Fruit fly (Drosophila melanogaster) whole organism, adult: Measurements from ENCODE around the gene CG15767.

ENCODE experiments used
- CG11617 ChIP-seq: fragments of 200-800 bp; sonication (Bioruptor generic); optimal IDR thresholded peaks from 2 replicates; lab custom pipeline; 2017; ENCODE audit warnings: mild to moderate bottlenecking, missing biosample characterization, missing genetic modification reagents, missing genetic modification characterization
- CG12768 ChIP-seq: fragments of 200-800 bp; sonication (Bioruptor generic); optimal IDR thresholded peaks from 2 replicates; lab custom pipeline; 2017; ENCODE audit warnings: missing biosample characterization, missing genetic modification characterization, mild to moderate bottlenecking, moderate library complexity, missing genetic modification reagents
- CG14711 ChIP-seq: fragments of 200-800 bp; sonication (Bioruptor generic); optimal IDR thresholded peaks from 2 replicates; lab custom pipeline; 2018; ENCODE audit warnings: missing biosample characterization, mild to moderate bottlenecking, missing genetic modification characterization, moderate library complexity
- CG1620 ChIP-seq: fragments of 200-800 bp; sonication (Bioruptor generic); optimal IDR thresholded peaks from 2 replicates; lab custom pipeline; 2016; ENCODE audit warnings: missing biosample characterization, missing genetic modification characterization
- CG33017 ChIP-seq: fragments of 200-800 bp; sonication (Bioruptor generic); optimal IDR thresholded peaks from 2 replicates; lab custom pipeline; 2018; ENCODE audit warnings: missing biosample characterization, mild to moderate bottlenecking, missing genetic modification characterization, moderate library complexity
- CG5204 ChIP-seq: fragments of 200-800 bp; sonication (Bioruptor generic); optimal IDR thresholded peaks from 2 replicates; lab custom pipeline; 2016; ENCODE audit warnings: missing biosample characterization, missing genetic modification characterization
- CG7045 ChIP-seq: fragments of 200-800 bp; sonication (Bioruptor generic); optimal IDR thresholded peaks from 2 replicates; lab custom pipeline; 2017; ENCODE audit warnings: missing biosample characterization, mild to moderate bottlenecking, missing genetic modification characterization
- CG7101 ChIP-seq: fragments of 200-800 bp; sonication (Bioruptor generic); optimal IDR thresholded peaks from 2 replicates; lab custom pipeline; 2018; ENCODE audit warnings: missing biosample characterization, mild to moderate bottlenecking, missing genetic modification characterization, moderate library complexity
- Clk ChIP-seq: fragments of 200-800 bp; sonication (Bioruptor generic); optimal IDR thresholded peaks from 2 replicates; lab custom pipeline; 2017; ENCODE audit warnings: missing biosample characterization, missing genetic modification characterization
- Crg-1 ChIP-seq: fragments of 200-800 bp; sonication (Bioruptor generic); optimal IDR thresholded peaks from 2 replicates; lab custom pipeline; 2016; ENCODE audit warnings: missing biosample characterization, missing genetic modification characterization
- Hr96 ChIP-seq: fragments of 200-800 bp; sonication (Bioruptor generic); optimal IDR thresholded peaks from 2 replicates; lab custom pipeline; 2016; ENCODE audit warnings: missing biosample characterization, missing genetic modification characterization
- Mnt ChIP-seq: fragments of 200-800 bp; sonication (Bioruptor generic); optimal IDR thresholded peaks from 2 replicates; lab custom pipeline; 2016; ENCODE audit warnings: missing biosample characterization, mild to moderate bottlenecking, missing genetic modification characterization
- cic ChIP-seq: fragments of 200-800 bp; sonication (Bioruptor generic); optimal IDR thresholded peaks from 2 replicates; lab custom pipeline; 2017; ENCODE audit warnings: missing biosample characterization, mild to moderate bottlenecking, missing genetic modification characterization, moderate library complexity
- cnc ChIP-seq, 2 experiments: fragments of >200 bp; optimal IDR thresholded peaks; 2 replicates each; lab custom pipeline; 2017
- kay ChIP-seq: fragments of 200-800 bp; sonication (Bioruptor generic); peaks from one replicate; lab custom pipeline; 2016; ENCODE audit warnings: missing biosample characterization, missing genetic modification characterization, borderline replicate concordance
- ovo ChIP-seq: fragments of 200-800 bp; sonication (Bioruptor generic); optimal IDR thresholded peaks from 2 replicates; lab custom pipeline; 2016; ENCODE audit warnings: missing biosample characterization, missing genetic modification characterization
- pad ChIP-seq: fragments of 200-800 bp; sonication (Bioruptor generic); optimal IDR thresholded peaks from 3 replicates; lab custom pipeline; 2017; ENCODE audit warnings: missing biosample characterization, missing genetic modification characterization, mild to moderate bottlenecking, moderate library complexity, missing genetic modification reagents
- tj ChIP-seq: fragments of 200-800 bp; sonication (Bioruptor generic); optimal IDR thresholded peaks from 3 replicates; lab custom pipeline; 2017; ENCODE audit warnings: missing biosample characterization, mild to moderate bottlenecking, missing genetic modification characterization, moderate library complexity
- toe ChIP-seq: fragments of 200-800 bp; sonication (Bioruptor generic); optimal IDR thresholded peaks from 2 replicates; lab custom pipeline; 2016; ENCODE audit warnings: missing biosample characterization, missing genetic modification characterization

Gene CG15767

DNA sequence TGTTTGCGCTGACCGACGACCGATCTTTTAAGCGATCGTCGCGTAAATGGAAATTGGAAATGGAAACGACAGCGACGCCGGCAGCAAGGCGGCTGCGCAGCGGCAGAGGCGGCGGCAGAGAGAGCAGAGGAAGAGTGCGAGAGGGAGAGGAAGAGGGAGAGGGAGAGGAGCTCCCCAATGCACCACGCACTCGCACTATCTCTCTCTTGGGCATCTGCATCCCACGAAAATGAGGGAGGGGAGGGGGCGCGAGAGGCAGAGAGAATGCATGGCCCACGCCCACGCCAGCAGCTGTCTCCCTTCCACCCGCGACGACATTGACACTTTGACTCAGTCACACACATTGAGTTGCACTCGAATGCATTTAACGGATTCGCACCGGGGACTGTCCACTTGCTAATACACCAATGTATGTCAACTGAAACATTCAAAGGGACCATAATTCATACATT, 18.5 kb upstream of the CG15767 start, which contains the start of gene CG3097:
TSS of gene CG3097 (minus strand) at position 51 of the 452 bp plus-strand sequence.
- TF ChIP-seq pad (GFP tag; lab: Kevin White, UChicago) (peak; percentile 81), tj (GFP tag; lab: Kevin White, UChicago) (no peak)

DNA sequence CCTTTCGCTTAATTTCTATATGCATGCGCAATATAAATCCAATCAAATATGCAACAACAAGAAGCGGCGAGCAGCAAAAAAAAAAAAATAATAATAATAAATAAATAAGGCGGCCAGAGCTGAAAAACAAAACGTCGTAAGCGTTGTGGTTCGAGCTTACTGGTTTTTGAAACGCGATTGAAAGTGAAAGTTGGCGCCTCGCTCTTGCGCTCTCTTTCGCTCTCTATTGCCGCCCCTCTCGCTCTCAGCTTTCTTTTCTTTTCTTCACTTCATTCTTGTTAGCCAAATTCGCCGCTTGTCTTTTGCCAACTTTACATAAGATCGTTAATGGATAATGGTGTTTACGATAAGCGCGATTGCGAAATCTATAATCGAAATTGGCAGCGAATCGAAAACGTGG, 16.9 kb upstream of the CG15767 start:
- TF ChIP-seq Crg-1 (GFP tag; lab: Kevin White, UChicago) (no peak), pad (GFP tag; lab: Kevin White, UChicago) (no peak), cnc (optimal IDR thresholded peaks at IDR 0.05; lab: Kevin White, UChicago) (no peak), CG14711 (tag; lab: Kevin White, UChicago) (no peak), CG5204 (GFP tag; lab: Kevin White, UChicago) (no peak), CG7045 (GFP tag; lab: Kevin White, UChicago) (no peak), kay (GFP tag; lab: Kevin White, UChicago) (no peak), Mnt (GFP tag; lab: Kevin White, UChicago) (no peak), ovo (GFP tag; lab: Kevin White, UChicago) (no peak), CG12768 (GFP tag; lab: Kevin White, UChicago) (no peak), CG7101 (tag; lab: Kevin White, UChicago) (no peak), CG1620 (GFP tag; lab: Kevin White, UChicago) (no peak), tj (GFP tag; lab: Kevin White, UChicago) (no peak), Hr96 (GFP tag; lab: Kevin White, UChicago) (no peak), toe (GFP tag; lab: Kevin White, UChicago) (no peak)

- TF ChIP-seq cic (GFP tag; lab: Kevin White, UChicago) = no peak
- no peak for TF ChIP-seq cnc (optimal IDR thresholded peaks at IDR 0.05; lab: Kevin White, UChicago)
- no peak for TF ChIP-seq CG12768 (GFP tag; lab: Kevin White, UChicago)
- TF ChIP-seq Crg-1 (GFP tag; lab: Kevin White, UChicago) = no peak
- no peak for TF ChIP-seq CG7101 (tag; lab: Kevin White, UChicago)
- no peak for TF ChIP-seq CG33017 (tag; lab: Kevin White, UChicago)
- TF ChIP-seq CG7045 (GFP tag; lab: Kevin White, UChicago) = no peak
These were observed 12.7 kb upstream of the CG15767 start, which contains the start of gene CG42264 for dm6 chrX:5776547-5776946. Gene CG42264 (minus strand): TSS chrX:5776647.

dm6 chrX:5781520-5781919, 7.8 kb upstream of the CG15767 start, which contains the start of gene CG3108:
Gene CG3108 (minus strand): TSS chrX:5781620.
- no peak for TF ChIP-seq Mnt (GFP tag; lab: Kevin White, UChicago)
- TF ChIP-seq CG7045 (GFP tag; lab: Kevin White, UChicago) = no peak
- TF ChIP-seq CG11617 (GFP tag; lab: Kevin White, UChicago) = no peak
- no peak for TF ChIP-seq toe (GFP tag; lab: Kevin White, UChicago)
- no peak for TF ChIP-seq CG14711 (tag; lab: Kevin White, UChicago)
- TF ChIP-seq CG12768 (GFP tag; lab: Kevin White, UChicago) = no peak

- TF ChIP-seq Mnt (GFP tag; lab: Kevin White, UChicago) (no peak), CG33017 (tag; lab: Kevin White, UChicago) (no peak), cic (GFP tag; lab: Kevin White, UChicago) (no peak), CG7045 (GFP tag; lab: Kevin White, UChicago) (no peak), CG14711 (tag; lab: Kevin White, UChicago) (no peak), ovo (GFP tag; lab: Kevin White, UChicago) (no peak), CG12768 (GFP tag; lab: Kevin White, UChicago) (no peak), Crg-1 (GFP tag; lab: Kevin White, UChicago) (no peak), Clk (GFP tag; lab: Kevin White, UChicago) (no peak), cnc (optimal IDR thresholded peaks at IDR 0.05; lab: Kevin White, UChicago) (no peak), CG1620 (GFP tag; lab: Kevin White, UChicago) (no peak), CG5204 (GFP tag; lab: Kevin White, UChicago) (no peak)
These were observed 5.8 kb upstream of the CG15767 start for dm6 chrX:5783260-5784040.

- TF ChIP-seq CG33017 (tag; lab: Kevin White, UChicago) = no peak
- TF ChIP-seq tj (GFP tag; lab: Kevin White, UChicago) = no peak
- no peak for TF ChIP-seq Clk (GFP tag; lab: Kevin White, UChicago)
- TF ChIP-seq CG11617 (GFP tag; lab: Kevin White, UChicago) = no peak
- no peak for TF ChIP-seq CG14711 (tag; lab: Kevin White, UChicago)
- no peak for TF ChIP-seq CG7045 (GFP tag; lab: Kevin White, UChicago)
- no peak for TF ChIP-seq CG12768 (GFP tag; lab: Kevin White, UChicago)
- TF ChIP-seq toe (GFP tag; lab: Kevin White, UChicago) = no peak
- no peak for TF ChIP-seq pad (GFP tag; lab: Kevin White, UChicago)
- no peak for TF ChIP-seq CG5204 (GFP tag; lab: Kevin White, UChicago)
- no peak for TF ChIP-seq Hr96 (GFP tag; lab: Kevin White, UChicago)
- no peak for TF ChIP-seq cic (GFP tag; lab: Kevin White, UChicago)
- no peak for TF ChIP-seq cnc (optimal IDR thresholded peaks at IDR 0.05; lab: Kevin White, UChicago)
These were observed 2.7 kb upstream of the CG15767 start for dm6 chrX:5786559-5786958.
